Fruit fly (Drosophila melanogaster): ENCODE results near the gene Arp10.

Gene Arp10

dm6 chrX:19595862-19596261 lies 50.1 kb downstream of the Arp10 start:
- TF ChIP-seq CTCF (optimal IDR thresholded peaks at IDR 0.05) (no peak), CG8478 (optimal IDR thresholded peaks at IDR 0.05) (no peak)
